Worm (Caenorhabditis elegans) whole organism, young adult: ENCODE data around the gene C04C3.4.

Source experiments
- F33H1.4 ChIP-seq: fragments of 200-800 bp; sonication (Bioruptor generic); IDR thresholded peaks from 2 replicates; pipeline ENCODE4 v1.3.6; 2022; ENCODE audit warnings: missing genetic modification reagents, missing genetic modification characterization, missing compliant biosample characterization
- F57A8.1 ChIP-seq: fragments of 200-800 bp; sonication (Bioruptor generic); optimal IDR thresholded peaks from 2 replicates; lab custom pipeline; 2018; ENCODE audit warnings: mild to moderate bottlenecking, missing genetic modification characterization, moderate library complexity, missing compliant biosample characterization
- atf-7 ChIP-seq: sonication (generic microtip); optimal IDR thresholded peaks from 2 replicates; lab custom pipeline; 2017; ENCODE audit warnings: mild to moderate bottlenecking, missing genetic modification characterization, missing compliant biosample characterization
- bed-2 ChIP-seq: fragments of 200-800 bp; sonication (Bioruptor generic); IDR thresholded peaks from 2 replicates; pipeline ENCODE4 v1.3.6; 2022; ENCODE audit warnings: missing genetic modification reagents, missing genetic modification characterization, missing compliant biosample characterization
- ceh-40 ChIP-seq: fragments of 200-800 bp; sonication (Bioruptor generic); IDR thresholded peaks from 2 replicates; pipeline ENCODE4 v1.3.6; 2022; ENCODE audit warnings: missing genetic modification characterization, missing compliant biosample characterization
- ceh-58 ChIP-seq: fragments of 200-800 bp; sonication (Bioruptor generic); IDR thresholded peaks from 2 replicates; pipeline ENCODE4 v1.3.6; 2022; ENCODE audit warnings: missing genetic modification characterization, missing compliant biosample characterization
- dpl-1 ChIP-seq: fragments of 150-350 bp; optimal IDR thresholded peaks from 2 replicates; lab custom pipeline; 2014; ENCODE audit warnings: missing biosample characterization, missing genetic modification reagents, missing genetic modification characterization
- ets-4 ChIP-seq: fragments of 200-800 bp; sonication (Bioruptor generic); optimal IDR thresholded peaks from 2 replicates; lab custom pipeline; 2018; ENCODE audit warnings: mild to moderate bottlenecking, missing genetic modification characterization, missing compliant biosample characterization
- hlh-12 ChIP-seq: sonication (generic microtip); optimal IDR thresholded peaks from 2 replicates; lab custom pipeline; 2016; ENCODE audit warnings: missing genetic modification characterization, missing compliant biosample characterization
- madf-10 ChIP-seq: sonication (generic microtip); optimal IDR thresholded peaks from 2 replicates; lab custom pipeline; 2016; ENCODE audit warnings: mild to moderate bottlenecking, missing genetic modification characterization, missing compliant biosample characterization
- xnd-1 ChIP-seq: sonication (generic microtip); optimal IDR thresholded peaks from 2 replicates; lab custom pipeline; 2016; ENCODE audit warnings: missing genotype, missing genetic modification reagents, missing genetic modification characterization, missing compliant biosample characterization

ce11 chrIV:3439354-3439753, 45.2 kb downstream of the C04C3.4 start, which contains the start of gene grd-3:
- no peak for TF ChIP-seq dpl-1 (GFP tag; lab: Kevin White, UChicago)
- no peak for TF ChIP-seq xnd-1 (tag; lab: Kevin White, UChicago)
- TF ChIP-seq F33H1.4 (GFP tag; lab: Robert Waterston, UW), result no peak
- no peak for TF ChIP-seq hlh-12 (tag; lab: Kevin White, UChicago)
- TF ChIP-seq madf-10 (tag; lab: Kevin White, UChicago), result no peak
- no peak for TF ChIP-seq bed-2 (GFP tag; lab: Robert Waterston, UW)
- no peak for TF ChIP-seq ceh-58 (GFP tag; lab: Robert Waterston, UW)
- TF ChIP-seq ceh-40 (GFP tag; lab: Robert Waterston, UW), result no peak
- no peak for TF ChIP-seq ets-4 (GFP tag; lab: Kevin White, UChicago)
- TF ChIP-seq F57A8.1, result no peak
- no peak for TF ChIP-seq atf-7
